Worm (Caenorhabditis elegans): ENCODE data around the gene col-165.

The col-165 gene

DNA sequence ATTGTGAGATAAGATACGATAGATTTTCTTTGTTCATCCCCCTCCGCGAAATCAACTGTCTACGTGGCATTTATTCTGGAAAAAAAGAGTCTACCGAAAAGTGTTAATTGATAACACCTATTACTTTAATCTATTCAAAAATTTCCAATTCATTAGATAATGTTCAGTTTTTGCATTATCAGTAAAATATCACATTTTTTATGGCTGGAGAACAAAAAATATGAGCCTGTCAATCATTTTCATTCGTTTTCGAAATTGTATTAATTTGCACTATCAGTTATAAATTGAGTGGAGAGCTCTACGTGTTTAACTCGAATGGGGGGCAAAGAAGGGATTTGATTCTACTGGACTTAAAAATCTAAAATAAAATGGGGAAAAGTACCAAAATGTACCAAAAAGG, 5.6 kb downstream of the col-165 start:
- TF ChIP-seq hmg-4 (GFP tag; optimal IDR thresholded peaks at IDR 0.05) = no peak
- TF ChIP-seq B0310.2 (tag; optimal IDR thresholded peaks at IDR 0.05) = no peak
- no peak for TF ChIP-seq ama-1 (optimal IDR thresholded peaks at IDR 0.05)
- TF ChIP-seq ceh-36 (tag; optimal IDR thresholded peaks at IDR 0.05) = no peak
- TF ChIP-seq tra-4 (tag; optimal IDR thresholded peaks at IDR 0.05) = no peak
- no peak for TF ChIP-seq pes-1 (GFP tag; IDR thresholded peaks at IDR 0.05)
- TF ChIP-seq ceh-13 (GFP tag; optimal IDR thresholded peaks at IDR 0.05) = no peak
- no peak for TF ChIP-seq hnd-1 (tag; optimal IDR thresholded peaks at IDR 0.05)
- no peak for TF ChIP-seq scrt-1 (GFP tag; IDR thresholded peaks at IDR 0.05)
- TF ChIP-seq sea-1 (GFP tag; conservative IDR thresholded peaks at IDR 0.05) = no peak
- TF ChIP-seq flt-1 (GFP tag; IDR thresholded peaks at IDR 0.05) = no peak
- no peak for TF ChIP-seq F13C5.2 (tag; optimal IDR thresholded peaks at IDR 0.05)

DNA sequence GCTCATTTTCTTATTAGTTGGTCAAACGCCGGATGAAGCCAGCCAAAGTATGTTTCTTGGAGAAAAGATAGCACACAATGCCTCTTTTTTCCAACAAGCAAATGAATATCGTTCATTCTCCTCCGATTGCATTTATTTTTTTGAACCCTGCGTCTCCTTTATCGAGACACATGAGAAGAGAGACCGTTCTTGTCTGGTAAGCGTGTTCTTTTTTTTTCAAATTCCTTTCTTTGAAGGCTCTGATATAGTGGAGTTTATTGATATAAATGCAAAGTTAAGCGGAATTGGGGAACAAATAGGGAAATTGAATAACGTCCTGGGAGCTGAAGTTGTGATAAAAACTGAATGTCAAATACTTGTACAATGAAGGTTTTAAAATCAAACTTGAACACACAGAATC, 9.1 kb downstream of the col-165 start, which contains the start of gene F14H12.7:
Gene F14H12.7, minus strand, starts transcription at position 101 of the 400 bp plus-strand sequence.
- TF ChIP-seq sea-1 (GFP tag; conservative IDR thresholded peaks at IDR 0.05) (no peak), aly-1 (tag; optimal IDR thresholded peaks at IDR 0.05) (no peak), ets-7 (tag; optimal IDR thresholded peaks at IDR 0.05) (no peak), flt-1 (GFP tag; IDR thresholded peaks at IDR 0.05) (no peak), hmbx-1 (tag; optimal IDR thresholded peaks at IDR 0.05) (no peak), ceh-36 (tag; optimal IDR thresholded peaks at IDR 0.05) (no peak), tbx-37 (GFP tag; conservative IDR thresholded peaks at IDR 0.05) (no peak)

DNA sequence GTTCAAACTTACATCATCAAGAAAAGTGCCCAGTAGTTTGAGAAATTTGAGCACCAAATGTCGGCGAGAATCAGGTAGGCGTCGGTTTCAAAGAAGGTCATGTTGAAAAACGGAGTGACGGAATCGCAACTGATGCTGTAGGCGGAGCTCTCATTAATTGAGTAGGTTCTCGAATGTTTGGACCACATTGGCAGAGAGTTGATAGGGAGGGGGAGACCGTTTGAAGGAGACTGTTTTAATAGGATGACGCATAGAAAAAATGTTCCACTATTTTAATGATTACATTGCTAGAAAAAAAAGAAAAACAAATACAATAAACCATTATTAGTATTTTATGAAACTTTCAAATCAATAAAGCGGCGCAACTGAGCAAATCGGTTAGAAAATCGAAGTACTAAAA, 9.8 kb downstream of the col-165 start, which contains the start of gene F14H12.17:
Gene F14H12.17, minus strand, starts transcription at position 101 of the 400 bp plus-strand sequence.
- TF ChIP-seq sea-1 (GFP tag; conservative IDR thresholded peaks at IDR 0.05) = no peak

DNA sequence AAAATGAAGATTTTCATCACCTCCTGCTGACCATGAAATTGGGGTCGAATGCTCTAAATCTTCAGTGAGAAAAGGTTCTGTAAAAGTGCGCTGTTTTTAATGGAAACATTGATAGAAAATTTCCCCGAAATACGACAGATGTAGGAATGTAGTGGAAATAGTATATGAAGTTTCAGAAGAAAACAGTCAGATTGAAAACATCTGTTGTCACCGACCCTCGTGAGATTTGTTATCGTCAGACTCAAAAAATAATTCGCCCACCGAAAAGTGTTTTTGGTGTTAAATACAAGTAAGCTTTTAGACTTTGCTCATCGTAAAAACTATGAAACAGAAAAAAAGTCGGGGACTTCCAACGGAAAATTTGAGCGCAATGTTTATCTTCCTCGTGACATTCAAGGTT, 11.5 kb downstream of the col-165 start, which contains the start of gene F14H12.8:
Gene F14H12.8, minus strand, starts transcription at position 101 of the 400 bp plus-strand sequence.
- TF ChIP-seq ets-7 (tag; optimal IDR thresholded peaks at IDR 0.05) (no peak), ceh-36 (tag; optimal IDR thresholded peaks at IDR 0.05) (no peak), ama-1 (optimal IDR thresholded peaks at IDR 0.05) (no peak), sea-1 (GFP tag; conservative IDR thresholded peaks at IDR 0.05) (no peak), tbx-37 (GFP tag; conservative IDR thresholded peaks at IDR 0.05) (no peak), tbx-11 (GFP tag; IDR thresholded peaks at IDR 0.05) (no peak), ceh-13 (GFP tag; optimal IDR thresholded peaks at IDR 0.05) (no peak), scrt-1 (GFP tag; IDR thresholded peaks at IDR 0.05) (no peak), hnd-1 (tag; optimal IDR thresholded peaks at IDR 0.05) (no peak)

DNA sequence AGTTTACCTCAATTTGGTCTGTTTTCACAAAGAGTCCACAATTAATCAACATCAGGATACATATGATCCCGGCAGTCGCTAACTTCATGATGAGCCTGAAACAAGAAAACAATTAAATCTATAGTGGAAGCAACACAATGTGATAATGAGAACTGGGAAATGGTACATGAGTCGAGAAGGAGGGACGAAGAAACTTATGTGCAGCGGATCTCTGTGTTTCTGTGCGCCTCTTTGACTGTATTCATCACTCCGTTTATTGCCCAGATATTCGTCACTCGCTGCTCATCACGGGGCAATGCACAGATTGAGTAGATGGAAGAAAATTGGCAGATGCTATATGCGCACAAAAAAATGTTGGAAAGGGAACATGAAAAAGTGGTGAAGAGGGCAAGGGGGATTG, 12.8 kb downstream of the col-165 start, which contains the start of gene R160.3:
Gene R160.3, minus strand, starts transcription at position 101 of the 400 bp plus-strand sequence.
- TF ChIP-seq ceh-36 (tag; optimal IDR thresholded peaks at IDR 0.05) = no peak

DNA sequence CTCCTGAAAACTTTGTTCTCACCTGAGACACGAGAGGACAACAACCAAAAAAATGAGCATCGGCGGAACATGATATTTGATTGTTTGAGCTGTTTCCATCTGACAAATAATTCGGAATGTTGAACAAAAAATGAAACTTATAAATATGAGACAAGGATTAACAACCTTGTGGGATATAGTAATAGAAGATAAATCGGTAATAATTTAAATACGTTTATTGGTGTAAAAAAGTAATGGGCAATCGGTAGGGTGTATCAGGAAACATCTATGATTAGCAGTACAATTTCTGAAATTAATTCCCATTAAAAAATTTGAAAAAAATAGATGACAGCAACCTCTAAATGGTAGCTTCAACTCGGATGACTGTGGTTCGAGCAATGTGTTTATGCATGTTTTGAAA, 14.0 kb downstream of the col-165 start, which contains the start of gene R160.10:
Gene R160.10, minus strand, starts transcription at position 101 of the 400 bp plus-strand sequence.
- no peak for TF ChIP-seq pes-1 (GFP tag; IDR thresholded peaks at IDR 0.05)
- TF ChIP-seq ets-7 (tag; optimal IDR thresholded peaks at IDR 0.05) = no peak
- TF ChIP-seq ama-1 (optimal IDR thresholded peaks at IDR 0.05) = no peak
- no peak for TF ChIP-seq aly-1 (tag; optimal IDR thresholded peaks at IDR 0.05)
- TF ChIP-seq F13C5.2 (tag; optimal IDR thresholded peaks at IDR 0.05) = no peak
- no peak for TF ChIP-seq tra-4 (tag; optimal IDR thresholded peaks at IDR 0.05)
- no peak for TF ChIP-seq scrt-1 (GFP tag; IDR thresholded peaks at IDR 0.05)
- TF ChIP-seq tbx-37 (GFP tag; conservative IDR thresholded peaks at IDR 0.05) = no peak
- TF ChIP-seq hmbx-1 (tag; optimal IDR thresholded peaks at IDR 0.05) = no peak
- TF ChIP-seq hmg-4 (GFP tag; optimal IDR thresholded peaks at IDR 0.05) = no peak
- no peak for TF ChIP-seq ceh-13 (GFP tag; optimal IDR thresholded peaks at IDR 0.05)
- TF ChIP-seq B0310.2 (tag; optimal IDR thresholded peaks at IDR 0.05) = no peak
- TF ChIP-seq tbx-11 (GFP tag; IDR thresholded peaks at IDR 0.05) = no peak
- no peak for TF ChIP-seq hnd-1 (tag; optimal IDR thresholded peaks at IDR 0.05)
- TF ChIP-seq ceh-36 (tag; optimal IDR thresholded peaks at IDR 0.05) = no peak
- no peak for TF ChIP-seq flt-1 (GFP tag; IDR thresholded peaks at IDR 0.05)
- TF ChIP-seq sea-1 (GFP tag; conservative IDR thresholded peaks at IDR 0.05) = no peak

DNA sequence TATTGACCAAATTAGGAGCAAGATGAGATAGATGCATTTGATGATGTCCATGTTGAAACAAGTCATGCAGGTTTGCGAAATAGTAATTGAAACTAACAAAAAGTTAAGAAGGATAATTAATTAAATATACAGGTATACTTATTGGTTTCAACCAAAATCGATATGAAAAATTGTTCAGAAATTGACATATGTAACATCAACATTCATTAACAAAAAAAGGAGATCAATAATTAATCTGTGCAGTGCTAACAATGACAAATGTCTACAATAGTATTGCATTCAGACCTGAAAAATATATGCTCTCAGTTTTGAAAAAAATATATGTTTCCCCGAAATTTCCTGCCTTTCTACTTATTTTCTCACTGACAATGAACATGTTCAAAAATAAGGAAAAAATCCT, 15.4 kb downstream of the col-165 start, which contains the start of gene R160.4:
Gene R160.4, minus strand, starts transcription at position 101 of the 400 bp plus-strand sequence.
- TF ChIP-seq hmg-4 (GFP tag; optimal IDR thresholded peaks at IDR 0.05) (no peak), flt-1 (GFP tag; IDR thresholded peaks at IDR 0.05) (no peak), scrt-1 (GFP tag; IDR thresholded peaks at IDR 0.05) (no peak), ceh-36 (tag; optimal IDR thresholded peaks at IDR 0.05) (no peak), hnd-1 (tag; optimal IDR thresholded peaks at IDR 0.05) (no peak), ets-7 (tag; optimal IDR thresholded peaks at IDR 0.05) (no peak), ama-1 (optimal IDR thresholded peaks at IDR 0.05) (no peak), tbx-11 (GFP tag; IDR thresholded peaks at IDR 0.05) (no peak), tra-4 (tag; optimal IDR thresholded peaks at IDR 0.05) (no peak), tbx-37 (GFP tag; conservative IDR thresholded peaks at IDR 0.05) (no peak)

DNA sequence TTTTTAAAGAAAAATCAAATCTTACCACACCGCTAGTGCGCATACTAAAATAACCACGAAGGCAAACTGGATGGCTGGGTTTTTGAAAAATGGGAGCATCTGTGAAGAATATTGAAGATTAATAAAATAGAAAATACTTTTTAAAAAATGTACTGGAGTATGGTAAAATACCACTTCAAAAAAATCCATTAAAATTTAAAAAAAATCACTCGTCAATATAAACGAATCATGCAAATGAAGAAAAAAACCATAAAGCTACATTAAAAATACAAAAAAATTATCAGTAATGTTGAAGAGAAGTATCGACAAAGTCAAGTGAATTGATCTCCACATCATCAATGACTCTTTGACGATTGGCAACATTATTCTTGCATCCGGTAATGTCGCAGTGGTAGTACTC, 17.3 kb downstream of the col-165 start, which contains the start of gene R160.5:
Gene R160.5, minus strand, starts transcription at position 101 of the 400 bp plus-strand sequence.
- no peak for TF ChIP-seq B0310.2 (tag; optimal IDR thresholded peaks at IDR 0.05)
- no peak for TF ChIP-seq tbx-37 (GFP tag; conservative IDR thresholded peaks at IDR 0.05)
- TF ChIP-seq hnd-1 (tag; optimal IDR thresholded peaks at IDR 0.05) = no peak
- no peak for TF ChIP-seq pes-1 (GFP tag; IDR thresholded peaks at IDR 0.05)
- TF ChIP-seq flt-1 (GFP tag; IDR thresholded peaks at IDR 0.05) = no peak
- no peak for TF ChIP-seq aly-1 (tag; optimal IDR thresholded peaks at IDR 0.05)
- TF ChIP-seq sea-1 (GFP tag; conservative IDR thresholded peaks at IDR 0.05) = no peak
- no peak for TF ChIP-seq ama-1 (optimal IDR thresholded peaks at IDR 0.05)
- no peak for TF ChIP-seq tra-4 (tag; optimal IDR thresholded peaks at IDR 0.05)
- TF ChIP-seq ceh-13 (GFP tag; optimal IDR thresholded peaks at IDR 0.05) = no peak
- no peak for TF ChIP-seq hmbx-1 (tag; optimal IDR thresholded peaks at IDR 0.05)
- TF ChIP-seq hmg-4 (GFP tag; optimal IDR thresholded peaks at IDR 0.05) = no peak
- no peak for TF ChIP-seq ets-7 (tag; optimal IDR thresholded peaks at IDR 0.05)
- TF ChIP-seq F13C5.2 (tag; optimal IDR thresholded peaks at IDR 0.05) = no peak
- no peak for TF ChIP-seq scrt-1 (GFP tag; IDR thresholded peaks at IDR 0.05)
- no peak for TF ChIP-seq tbx-11 (GFP tag; IDR thresholded peaks at IDR 0.05)
- TF ChIP-seq ceh-36 (tag; optimal IDR thresholded peaks at IDR 0.05) = no peak
